Worm (Caenorhabditis elegans) whole organism, L1 larva: ENCODE results near the gene F07F6.8.

Source experiments
- F16B12.6 ChIP-seq: fragments of 150-350 bp; optimal IDR thresholded peaks from 2 replicates; lab custom pipeline; 2014; ENCODE audit warnings: missing biosample characterization, missing genetic modification characterization
- alr-1 ChIP-seq: fragments of 200-800 bp; sonication (Bioruptor generic); optimal IDR thresholded peaks from 2 replicates; lab custom pipeline; 2018; ENCODE audit warnings: borderline replicate concordance, mild to moderate bottlenecking, missing genetic modification characterization, missing compliant biosample characterization
- aly-2 ChIP-seq: fragments of 150-350 bp; optimal IDR thresholded peaks from 2 replicates; lab custom pipeline; 2014; ENCODE audit warnings: missing biosample characterization, missing genetic modification characterization
- ceh-63 ChIP-seq: fragments of 200-800 bp; sonication (Bioruptor generic); optimal IDR thresholded peaks from 2 replicates; lab custom pipeline; 2018; ENCODE audit warnings: mild to moderate bottlenecking, missing genetic modification characterization, missing compliant biosample characterization
- ceh-8 ChIP-seq: fragments of 200-800 bp; sonication (Bioruptor generic); optimal IDR thresholded peaks from 2 replicates; lab custom pipeline; 2018; ENCODE audit warnings: mild to moderate bottlenecking, missing genetic modification characterization, moderate library complexity, missing compliant biosample characterization
- ceh-88 ChIP-seq: fragments of 200-800 bp; sonication (Bioruptor generic); IDR thresholded peaks from 2 replicates; pipeline ENCODE4 v1.3.6; 2022; ENCODE audit warnings: missing genetic modification characterization, missing compliant biosample characterization
- ceh-90 ChIP-seq: sonication (generic microtip); optimal IDR thresholded peaks from 2 replicates; lab custom pipeline; 2016; ENCODE audit warnings: missing genetic modification characterization, missing compliant biosample characterization
- ces-1 ChIP-seq: fragments of 150-350 bp; optimal IDR thresholded peaks from 2 replicates; lab custom pipeline; 2014; ENCODE audit warnings: missing biosample characterization, missing genetic modification reagents, missing genetic modification characterization
- dpl-1 ChIP-seq, 3 experiments: fragments of 150-350 bp in 2 of 3; sonication (generic microtip) in 1 of 3; optimal IDR thresholded peaks; 2 replicates each; lab custom pipeline; 2014 to 2017; ENCODE audit warnings: missing biosample characterization in 3 of 3, missing genetic modification characterization in 3 of 3, missing genetic modification reagents in 3 of 3
- dsc-1 ChIP-seq: sonication (generic microtip); optimal IDR thresholded peaks from 2 replicates; lab custom pipeline; 2016; ENCODE audit warnings: mild to moderate bottlenecking, missing genetic modification characterization, missing compliant biosample characterization
- efl-1 ChIP-seq, 4 experiments: fragments of 150-350 bp; optimal IDR thresholded peaks in 3 of 4; peaks in 1 of 4; 1 replicate in 1 of 4; 2 replicates in 3 of 4; lab custom pipeline; 2014; ENCODE audit warnings: missing biosample characterization in 2 of 4, missing genetic modification characterization in 2 of 4, missing genetic modification reagents in 2 of 4
- egl-13 ChIP-seq: sonication (generic microtip); optimal IDR thresholded peaks from 2 replicates; lab custom pipeline; 2016; ENCODE audit warnings: missing genotype, missing genetic modification reagents, missing genetic modification characterization, missing compliant biosample characterization
- egl-27 ChIP-seq, 2 experiments: fragments of 150-350 bp in 1 of 2; sonication (generic microtip); optimal IDR thresholded peaks; 3 replicates each; lab custom pipeline; 2017 to 2018; ENCODE audit warnings: missing biosample characterization in 2 of 2, missing genetic modification characterization in 2 of 2, missing genetic modification reagents in 2 of 2
- elt-3 ChIP-seq, 6 experiments: fragments of 150-350 bp in 1 of 6; sonication (generic microtip); optimal IDR thresholded peaks; 2 replicates each; lab custom pipeline; 2017 to 2018; ENCODE audit warnings: missing biosample characterization in 6 of 6, missing genetic modification characterization in 6 of 6, inconsistent platforms in 1 of 6
- fkh-8 ChIP-seq: sonication (generic microtip); optimal IDR thresholded peaks from 2 replicates; lab custom pipeline; 2016; ENCODE audit warnings: mild to moderate bottlenecking, missing genetic modification characterization, missing compliant biosample characterization
- fos-1 ChIP-seq: fragments of 150-350 bp; optimal IDR thresholded peaks from 2 replicates; lab custom pipeline; 2014; ENCODE audit warnings: missing biosample characterization, missing genetic modification characterization
- hlh-17 ChIP-seq: fragments of 200-800 bp; sonication (Bioruptor generic); optimal IDR thresholded peaks from 2 replicates; lab custom pipeline; 2018; ENCODE audit warnings: missing genetic modification characterization, mild to moderate bottlenecking, missing compliant biosample characterization, moderate library complexity, borderline replicate concordance
- hlh-4 ChIP-seq: sonication (generic microtip); optimal IDR thresholded peaks from 2 replicates; lab custom pipeline; 2016; ENCODE audit warnings: mild to moderate bottlenecking, missing genetic modification characterization, missing compliant biosample characterization
- hpl-2 ChIP-seq: fragments of 150-350 bp; optimal IDR thresholded peaks from 2 replicates; lab custom pipeline; 2014; ENCODE audit warnings: missing biosample characterization, missing genetic modification reagents, missing genetic modification characterization
- irx-1 ChIP-seq: sonication (generic microtip); optimal IDR thresholded peaks from 2 replicates; lab custom pipeline; 2016; ENCODE audit warnings: missing genetic modification characterization, missing compliant biosample characterization
- isw-1 ChIP-seq: fragments of 200-800 bp; sonication (Bioruptor generic); IDR thresholded peaks from 2 replicates; pipeline ENCODE4 v1.3.6; 2022; ENCODE audit warnings: missing genetic modification characterization, missing compliant biosample characterization
- lin-15B ChIP-seq: fragments of 150-350 bp; sonication (generic microtip); optimal IDR thresholded peaks from 3 replicates; lab custom pipeline; 2014; ENCODE audit warnings: missing biosample characterization, missing genetic modification characterization
- lin-35 ChIP-seq, 2 experiments: fragments of 150-350 bp; optimal IDR thresholded peaks; 2 replicates each; lab custom pipeline; 2014; ENCODE audit warnings: missing biosample characterization in 2 of 2, missing genetic modification characterization in 2 of 2, missing genetic modification reagents in 2 of 2
- lin-39 ChIP-seq: fragments of 150-350 bp; optimal IDR thresholded peaks from 2 replicates; lab custom pipeline; 2014; ENCODE audit warnings: missing biosample characterization, missing genetic modification reagents, missing genetic modification characterization
- lsy-2 ChIP-seq, 2 experiments: fragments of 150-350 bp; optimal IDR thresholded peaks; 2 replicates each; lab custom pipeline; 2014; ENCODE audit warnings: missing biosample characterization in 2 of 2, missing genetic modification characterization in 2 of 2
- mab-9 ChIP-seq: fragments of 200-800 bp; sonication (Bioruptor generic); IDR thresholded peaks from 2 replicates; pipeline ENCODE4 v1.3.6; 2022; ENCODE audit warnings: missing genetic modification reagents, missing genetic modification characterization, missing compliant biosample characterization
- mef-2 ChIP-seq: fragments of 150-350 bp; optimal IDR thresholded peaks from 2 replicates; lab custom pipeline; 2014; ENCODE audit warnings: missing biosample characterization, missing genetic modification characterization
- nhr-11 ChIP-seq: fragments of 150-350 bp; optimal IDR thresholded peaks from 2 replicates; lab custom pipeline; 2014; ENCODE audit warnings: missing biosample characterization, missing genetic modification characterization
- nhr-12 ChIP-seq: sonication (generic microtip); optimal IDR thresholded peaks from 2 replicates; lab custom pipeline; 2017; ENCODE audit warnings: missing biosample characterization, missing genetic modification characterization
- nhr-237 ChIP-seq: fragments of 150-350 bp; optimal IDR thresholded peaks from 2 replicates; lab custom pipeline; 2014; ENCODE audit warnings: missing biosample characterization, missing genetic modification characterization
- nhr-28 ChIP-seq: fragments of 150-350 bp; optimal IDR thresholded peaks from 2 replicates; lab custom pipeline; 2014; ENCODE audit warnings: missing biosample characterization, missing genetic modification characterization
- nhr-47 ChIP-seq: sonication (generic microtip); optimal IDR thresholded peaks from 2 replicates; lab custom pipeline; 2016; ENCODE audit warnings: mild to moderate bottlenecking, missing genetic modification characterization, moderate library complexity, missing compliant biosample characterization
- nhr-76 ChIP-seq: sonication (generic microtip); optimal IDR thresholded peaks from 2 replicates; lab custom pipeline; 2017; ENCODE audit warnings: missing biosample characterization, missing genetic modification characterization
- nhr-77 ChIP-seq: fragments of 150-350 bp; optimal IDR thresholded peaks from 2 replicates; lab custom pipeline; 2014; ENCODE audit warnings: missing biosample characterization, missing genetic modification characterization
- nhr-84 ChIP-seq: sonication (generic microtip); optimal IDR thresholded peaks from 2 replicates; lab custom pipeline; 2017; ENCODE audit warnings: missing biosample characterization, missing genetic modification characterization
- nhr-85 ChIP-seq: sonication (generic microtip); peaks from one replicate; lab custom pipeline; 2016; ENCODE audit warnings: missing genetic modification characterization, inconsistent platforms, missing compliant biosample characterization
- nhr-90 ChIP-seq: sonication (generic microtip); optimal IDR thresholded peaks from 2 replicates; lab custom pipeline; 2016; ENCODE audit warnings: mild to moderate bottlenecking, missing genetic modification characterization, missing compliant biosample characterization; ENCODE audit not compliant: poor library complexity
- pag-3 ChIP-seq: sonication (generic microtip); optimal IDR thresholded peaks from 2 replicates; lab custom pipeline; 2017; ENCODE audit warnings: missing genetic modification characterization, mild to moderate bottlenecking, missing compliant biosample characterization, antibody characterized with exemption, borderline replicate concordance; ENCODE audit not compliant: insufficient read depth
- rnt-1 ChIP-seq: sonication (generic microtip); optimal IDR thresholded peaks from 2 replicates; lab custom pipeline; 2016; ENCODE audit warnings: mild to moderate bottlenecking, missing genetic modification characterization, moderate library complexity, missing compliant biosample characterization
- skn-1 ChIP-seq: fragments of 150-350 bp; optimal IDR thresholded peaks from 2 replicates; lab custom pipeline; 2014; ENCODE audit warnings: missing biosample characterization, missing genetic modification characterization
- sox-4 ChIP-seq: sonication (generic microtip); optimal IDR thresholded peaks from 2 replicates; lab custom pipeline; 2016; ENCODE audit warnings: missing genetic modification characterization, missing compliant biosample characterization
- sptf-1 ChIP-seq: fragments of 150-350 bp; optimal IDR thresholded peaks from 2 replicates; lab custom pipeline; 2014; ENCODE audit warnings: missing biosample characterization, missing genetic modification characterization
- unc-130 ChIP-seq: fragments of 150-350 bp; optimal IDR thresholded peaks from 2 replicates; lab custom pipeline; 2017; ENCODE audit warnings: missing biosample characterization, missing genetic modification characterization, inconsistent platforms
- unc-30 ChIP-seq: sonication (generic microtip); optimal IDR thresholded peaks from 2 replicates; lab custom pipeline; 2017; ENCODE audit warnings: missing biosample characterization, missing genetic modification characterization
- unc-62 ChIP-seq: fragments of 150-350 bp; optimal IDR thresholded peaks from 2 replicates; lab custom pipeline; 2014; ENCODE audit warnings: missing biosample characterization, missing genetic modification reagents, missing genetic modification characterization
- unc-86 ChIP-seq: sonication (generic microtip); optimal IDR thresholded peaks from 2 replicates; lab custom pipeline; 2016; ENCODE audit warnings: missing genetic modification characterization, missing compliant biosample characterization
- unc-98 ChIP-seq: fragments of 200-800 bp; sonication (Bioruptor generic); IDR thresholded peaks from 2 replicates; pipeline ENCODE4 v1.3.6; 2022; ENCODE audit warnings: missing genetic modification characterization, missing compliant biosample characterization
- ztf-11 ChIP-seq, 2 experiments: sonication (generic microtip); optimal IDR thresholded peaks; 2 replicates each; lab custom pipeline; 2016 to 2017; ENCODE audit warnings: missing genetic modification characterization in 2 of 2, missing biosample characterization in 1 of 2, missing compliant biosample characterization in 1 of 2

The F07F6.8 gene

ce11 chrII:5412467-5412866 is 13.1 kb downstream of the F07F6.8 start, which contains the start of the genes EEED8.13 and EEED8.18:
Gene EEED8.13 (minus strand): TSS chrII:5412567.
Gene EEED8.18 (minus strand): TSS chrII:5412610.
- TF ChIP-seq elt-3 (tag; optimal IDR thresholded peaks at IDR 0.05; lab: Kevin White, UChicago), result no peak
- no peak for TF ChIP-seq egl-13 (tag; lab: Kevin White, UChicago)
- no peak for TF ChIP-seq ceh-90 (tag; lab: Kevin White, UChicago)
- TF ChIP-seq dpl-1 (GFP tag; optimal IDR thresholded peaks at IDR 0.05; lab: Kevin White, UChicago), result no peak
- TF ChIP-seq ces-1, result no peak
- TF ChIP-seq unc-30 (tag; lab: Kevin White, UChicago), result no peak
- no peak for TF ChIP-seq sptf-1
- no peak for TF ChIP-seq mab-9
- TF ChIP-seq unc-86 (tag; lab: Kevin White, UChicago), result no peak
- TF ChIP-seq nhr-76, result no peak
- TF ChIP-seq ceh-8, result no peak
- TF ChIP-seq nhr-28 (tag; lab: Kevin White, UChicago), result no peak
- no peak for TF ChIP-seq unc-62
- TF ChIP-seq nhr-12 (tag; lab: Kevin White, UChicago), result no peak
- no peak for TF ChIP-seq nhr-11
- no peak for TF ChIP-seq lin-15B (tag; lab: Kevin White, UChicago)
- TF ChIP-seq sox-4 (tag; lab: Kevin White, UChicago), result no peak
- TF ChIP-seq hlh-17, result no peak

- TF ChIP-seq lin-35 (GFP tag; optimal IDR thresholded peaks at IDR 0.05; lab: Kevin White, UChicago) (no peak), hlh-4 (tag; lab: Kevin White, UChicago) (no peak), F16B12.6 (tag; lab: Kevin White, UChicago) (no peak), hpl-2 (GFP tag; lab: Kevin White, UChicago) (no peak), unc-130 (tag; lab: Kevin White, UChicago) (no peak), nhr-84 (tag; lab: Kevin White, UChicago) (no peak), nhr-85 (tag; lab: Kevin White, UChicago) (no peak)
Observed at ce11 chrII:5408924-5409323, 16.6 kb downstream of the F07F6.8 start, which contains the start of the genes EEED8.12 and EEED8.4. Gene EEED8.12 (minus strand): TSS chrII:5409024. Gene EEED8.4 (plus strand): TSS chrII:5409319.

DNA sequence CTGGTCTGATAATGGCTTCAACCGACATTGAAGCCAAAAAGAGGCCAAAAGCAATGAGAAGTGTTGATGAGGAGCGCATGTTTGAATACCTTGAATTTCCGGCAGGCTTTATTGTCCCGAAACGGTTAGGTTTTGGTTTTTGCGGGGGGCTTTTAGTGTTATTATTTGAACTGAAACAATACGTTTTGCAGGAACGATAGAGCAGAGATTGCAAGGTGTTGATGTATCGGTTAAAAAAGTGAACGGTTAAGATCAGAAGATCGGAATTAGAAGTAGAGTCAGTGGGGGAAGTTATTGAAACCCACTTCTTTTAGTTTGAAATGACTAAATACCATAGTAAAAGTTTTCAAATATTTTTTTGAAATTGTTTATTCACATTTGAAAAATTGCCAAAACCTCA is 18.0 kb downstream of the F07F6.8 start, which contains the start of gene clec-141:
TSS of gene clec-141 (minus strand) at position 101 of the 400 bp plus-strand sequence.
- no peak for TF ChIP-seq unc-98 (GFP tag; lab: Robert Waterston, UW)
- no peak for TF ChIP-seq unc-86 (tag; lab: Kevin White, UChicago)
- no peak for TF ChIP-seq nhr-237
- no peak for TF ChIP-seq nhr-76
- TF ChIP-seq isw-1, result no peak
- no peak for TF ChIP-seq irx-1 (tag; lab: Kevin White, UChicago)
- TF ChIP-seq nhr-90 (tag; lab: Kevin White, UChicago), result no peak
- no peak for TF ChIP-seq sptf-1
- TF ChIP-seq skn-1, result no peak

ce11 chrII:5399201-5399600 is 26.3 kb downstream of the F07F6.8 start, which contains the start of gene mog-5:
Gene mog-5 (plus strand): TSS chrII:5399538.
- peak; percentile 4 for TF ChIP-seq nhr-47 (tag; lab: Kevin White, UChicago)
- no peak for TF ChIP-seq aly-2 (tag; lab: Kevin White, UChicago)
- no peak for TF ChIP-seq ztf-11 (tag; optimal IDR thresholded peaks at IDR 0.05; lab: Kevin White, UChicago)
- no peak for TF ChIP-seq pag-3
- no peak for TF ChIP-seq ceh-90 (tag; lab: Kevin White, UChicago)
- TF ChIP-seq lsy-2 (tag; optimal IDR thresholded peaks at IDR 0.05; lab: Kevin White, UChicago), result peak; percentile 46 to 47
- TF ChIP-seq sptf-1, result no peak
- TF ChIP-seq mef-2 (tag; lab: Kevin White, UChicago), result no peak
- TF ChIP-seq lin-39 (tag; lab: Kevin White, UChicago), result no peak
- TF ChIP-seq unc-86 (tag; lab: Kevin White, UChicago), result no peak
- TF ChIP-seq dsc-1 (tag; lab: Kevin White, UChicago), result peak; percentile 35
- no peak for TF ChIP-seq fos-1 (tag; lab: Kevin White, UChicago)
- peak; percentile 20 for TF ChIP-seq rnt-1 (tag; lab: Kevin White, UChicago)
- TF ChIP-seq dpl-1 (GFP tag; optimal IDR thresholded peaks at IDR 0.05; lab: Kevin White, UChicago), result peak; percentile 8 to 41 (median 20)
- peak; percentile 14 to 41 for TF ChIP-seq efl-1 (optimal IDR thresholded peaks at IDR 0.05; lab: Kevin White, UChicago)
- peak; percentile 36 to 93 for TF ChIP-seq efl-1 (GFP tag; optimal IDR thresholded peaks at IDR 0.05 in 1 of 2; lab: Kevin White, UChicago)
- TF ChIP-seq ceh-88 (GFP tag; lab: Robert Waterston, UW), result no peak
- TF ChIP-seq alr-1, result no peak
- TF ChIP-seq fkh-8, result no peak
- no peak for TF ChIP-seq nhr-77
- peak in 1 of 2 experiments; percentile 33 for TF ChIP-seq lin-35 (GFP tag; optimal IDR thresholded peaks at IDR 0.05; lab: Kevin White, UChicago)
- TF ChIP-seq ceh-63 (GFP tag; lab: Kevin White, UChicago), result no peak
- no peak for TF ChIP-seq unc-130 (tag; lab: Kevin White, UChicago)
- TF ChIP-seq egl-27 (tag; optimal IDR thresholded peaks at IDR 0.05; lab: Kevin White, UChicago), result no peak
